Worm (Caenorhabditis elegans) whole organism, young adult: Measurements from ENCODE around the gene C29G2.6.
A peak's percentile ranks its signal among the peaks of the same experiment; 100 is the strongest.

Experiments used
- B0035.1 ChIP-seq: sonication (generic microtip); optimal IDR thresholded peaks from 2 replicates; lab custom pipeline; 2016; ENCODE audit warnings: missing genetic modification characterization, mild to moderate bottlenecking, missing compliant biosample characterization, missing genotype, missing genetic modification reagents
- C06A6.2 ChIP-seq: fragments of 200-800 bp; sonication (Bioruptor generic); conservative IDR thresholded peaks from 2 replicates; pipeline ENCODE4 v1.3.6; 2022; ENCODE audit warnings: missing genetic modification characterization, missing compliant biosample characterization
- C17E4.6 ChIP-seq: fragments of 200-800 bp; sonication (Bioruptor generic); IDR thresholded peaks from 2 replicates; pipeline ENCODE4 v1.3.6; 2022; ENCODE audit warnings: missing genetic modification reagents, missing genetic modification characterization, missing compliant biosample characterization
- D2030.7 ChIP-seq: fragments of 200-800 bp; sonication (Bioruptor generic); IDR thresholded peaks from 2 replicates; pipeline ENCODE4 v1.3.6; 2022; ENCODE audit warnings: missing genetic modification reagents, missing genetic modification characterization, missing compliant biosample characterization
- F10E7.11 ChIP-seq: sonication (generic microtip); optimal IDR thresholded peaks from 2 replicates; lab custom pipeline; 2017; ENCODE audit warnings: mild to moderate bottlenecking, missing genetic modification characterization, moderate library complexity, missing compliant biosample characterization
- F57C9.4 ChIP-seq: sonication (generic microtip); optimal IDR thresholded peaks from 2 replicates; lab custom pipeline; 2017; ENCODE audit warnings: mild to moderate bottlenecking, missing genetic modification characterization, missing compliant biosample characterization
- K11D2.4 ChIP-seq: fragments of 200-800 bp; sonication (Bioruptor generic); IDR thresholded peaks from 2 replicates; pipeline ENCODE4 v1.3.6; 2022; ENCODE audit warnings: missing genetic modification reagents, missing genetic modification characterization, missing compliant biosample characterization
- K12H6.12 ChIP-seq: fragments of 200-800 bp; sonication (Bioruptor generic); optimal IDR thresholded peaks from 2 replicates; lab custom pipeline; 2018; ENCODE audit warnings: mild to moderate bottlenecking, missing genetic modification characterization, missing compliant biosample characterization
- T07F8.4 ChIP-seq: sonication (generic microtip); optimal IDR thresholded peaks from 2 replicates; lab custom pipeline; 2016; ENCODE audit warnings: mild to moderate bottlenecking, missing genetic modification characterization, moderate library complexity, missing compliant biosample characterization
- Y79H2A.3 ChIP-seq: fragments of 200-800 bp; sonication (Bioruptor generic); conservative IDR thresholded peaks from 2 replicates; pipeline ENCODE4 v1.3.6; 2022; ENCODE audit warnings: missing genetic modification reagents, missing genetic modification characterization, missing compliant biosample characterization
- Y95B8A.8 ChIP-seq: fragments of 200-800 bp; sonication (Bioruptor generic); IDR thresholded peaks from 2 replicates; pipeline ENCODE4 v1.3.6; 2022; ENCODE audit warnings: missing genetic modification reagents, missing genetic modification characterization, missing compliant biosample characterization
- ZK185.1 ChIP-seq: sonication (generic microtip); optimal IDR thresholded peaks from 2 replicates; lab custom pipeline; 2016; ENCODE audit warnings: mild to moderate bottlenecking, missing genetic modification characterization, missing compliant biosample characterization; ENCODE audit not compliant: poor library complexity, severe bottlenecking
- aptf-2 ChIP-seq: fragments of 200-800 bp; sonication (Bioruptor generic); conservative IDR thresholded peaks from 2 replicates; pipeline ENCODE4 v1.3.6; 2022; ENCODE audit warnings: missing genetic modification reagents, missing genetic modification characterization, missing compliant biosample characterization
- aptf-3 ChIP-seq: fragments of 200-800 bp; sonication (Bioruptor generic); IDR thresholded peaks from 2 replicates; pipeline ENCODE4 v1.3.6; 2022; ENCODE audit warnings: missing genetic modification characterization, missing compliant biosample characterization
- attf-3 ChIP-seq: fragments of 200-800 bp; sonication (Bioruptor generic); conservative IDR thresholded peaks from 2 replicates; pipeline ENCODE4 v1.3.6; 2022; ENCODE audit warnings: missing genetic modification reagents, missing genetic modification characterization, missing compliant biosample characterization
- attf-6 ChIP-seq: fragments of 200-800 bp; sonication (Bioruptor generic); IDR thresholded peaks from 2 replicates; pipeline ENCODE4 v1.3.6; 2022; ENCODE audit warnings: missing genetic modification reagents, missing genetic modification characterization, missing compliant biosample characterization
- bed-2 ChIP-seq: fragments of 200-800 bp; sonication (Bioruptor generic); IDR thresholded peaks from 2 replicates; pipeline ENCODE4 v1.3.6; 2022; ENCODE audit warnings: missing genetic modification reagents, missing genetic modification characterization, missing compliant biosample characterization
- ceh-27 ChIP-seq: fragments of 200-800 bp; sonication (Bioruptor generic); optimal IDR thresholded peaks from 2 replicates; lab custom pipeline; 2018; ENCODE audit warnings: mild to moderate bottlenecking, missing genetic modification characterization, moderate library complexity, missing compliant biosample characterization
- ceh-91 ChIP-seq: fragments of 200-800 bp; sonication (Bioruptor generic); IDR thresholded peaks from 2 replicates; pipeline ENCODE4 v1.3.6; 2022; ENCODE audit warnings: missing genetic modification reagents, missing genetic modification characterization, missing compliant biosample characterization
- chd-7 ChIP-seq: sonication (generic microtip); optimal IDR thresholded peaks from 2 replicates; lab custom pipeline; 2016; ENCODE audit warnings: mild to moderate bottlenecking, missing genetic modification characterization, moderate library complexity, missing compliant biosample characterization
- egl-44 ChIP-seq: fragments of 200-800 bp; sonication (Bioruptor generic); IDR thresholded peaks from 2 replicates; pipeline ENCODE4 v1.3.6; 2022; ENCODE audit warnings: missing genetic modification reagents, missing genetic modification characterization, missing compliant biosample characterization
- gei-17 ChIP-seq: fragments of 200-800 bp; sonication (Bioruptor generic); optimal IDR thresholded peaks from 2 replicates; lab custom pipeline; 2018; ENCODE audit warnings: mild to moderate bottlenecking, missing genetic modification characterization, missing compliant biosample characterization
- hmg-1.2 ChIP-seq: fragments of 200-800 bp; sonication (Bioruptor generic); IDR thresholded peaks from 2 replicates; pipeline ENCODE4 v1.3.6; 2022; ENCODE audit warnings: missing genetic modification reagents, missing genetic modification characterization, missing compliant biosample characterization
- hrde-1 ChIP-seq: sonication (generic microtip); optimal IDR thresholded peaks from 2 replicates; lab custom pipeline; 2016; ENCODE audit warnings: missing genetic modification characterization, mild to moderate bottlenecking, missing compliant biosample characterization, moderate library complexity, missing genotype, missing genetic modification reagents, borderline replicate concordance
- let-526 ChIP-seq: fragments of 200-800 bp; sonication (Bioruptor generic); IDR thresholded peaks from 2 replicates; pipeline ENCODE4 v1.3.6; 2022; ENCODE audit warnings: missing genetic modification reagents, missing genetic modification characterization, missing compliant biosample characterization
- let-607 ChIP-seq, 2 experiments: fragments of 200-800 bp in 1 of 2; sonication (Bioruptor generic) in 1 of 2; sonication (generic microtip) in 1 of 2; optimal IDR thresholded peaks; 2 replicates each; lab custom pipeline; 2016 to 2018; ENCODE audit warnings: mild to moderate bottlenecking in 2 of 2, missing compliant biosample characterization in 2 of 2, missing genetic modification characterization in 2 of 2, moderate library complexity in 2 of 2, missing genotype in 1 of 2
- lir-1 ChIP-seq: fragments of 200-800 bp; sonication (Bioruptor generic); conservative IDR thresholded peaks from 2 replicates; pipeline ENCODE4 v1.3.6; 2022; ENCODE audit warnings: missing genetic modification reagents, missing genetic modification characterization, missing compliant biosample characterization
- lsl-1 ChIP-seq: fragments of 200-800 bp; sonication (Bioruptor generic); optimal IDR thresholded peaks from 2 replicates; lab custom pipeline; 2018; ENCODE audit warnings: mild to moderate bottlenecking, missing genetic modification characterization, moderate library complexity, missing compliant biosample characterization
- lsy-27 ChIP-seq: sonication (generic microtip); optimal IDR thresholded peaks from 2 replicates; lab custom pipeline; 2017; ENCODE audit warnings: missing genetic modification characterization, mild to moderate bottlenecking, missing compliant biosample characterization, antibody characterized with exemption, missing genotype, borderline replicate concordance; ENCODE audit not compliant: insufficient read depth
- mel-28 ChIP-seq: sonication (generic microtip); optimal IDR thresholded peaks from 2 replicates; lab custom pipeline; 2016; ENCODE audit warnings: borderline replicate concordance, mild to moderate bottlenecking, missing genetic modification characterization, missing compliant biosample characterization
- mxl-1 ChIP-seq: sonication (generic microtip); optimal IDR thresholded peaks from 2 replicates; lab custom pipeline; 2016; ENCODE audit warnings: missing genetic modification characterization, missing compliant biosample characterization
- nhr-179 ChIP-seq: sonication (generic microtip); optimal IDR thresholded peaks from 2 replicates; lab custom pipeline; 2016; ENCODE audit warnings: mild to moderate bottlenecking, missing genetic modification characterization, missing compliant biosample characterization
- nhr-27 ChIP-seq: fragments of 200-800 bp; sonication (Bioruptor generic); optimal IDR thresholded peaks from 2 replicates; lab custom pipeline; 2018; ENCODE audit warnings: mild to moderate bottlenecking, missing genetic modification characterization, moderate library complexity, missing compliant biosample characterization
- pbrm-1 ChIP-seq: fragments of 200-800 bp; sonication (Bioruptor generic); IDR thresholded peaks from 2 replicates; pipeline ENCODE4 v1.3.6; 2022; ENCODE audit warnings: missing genetic modification reagents, missing genetic modification characterization, missing compliant biosample characterization
- rcor-1 ChIP-seq: fragments of 200-800 bp; sonication (Bioruptor generic); IDR thresholded peaks from 2 replicates; pipeline ENCODE4 v1.3.6; 2022; ENCODE audit warnings: missing genetic modification reagents, missing genetic modification characterization, missing compliant biosample characterization
- sdz-38 ChIP-seq: sonication (generic microtip); optimal IDR thresholded peaks from 2 replicates; lab custom pipeline; 2016; ENCODE audit warnings: missing genotype, missing genetic modification characterization, missing compliant biosample characterization
- snpc-1.3 ChIP-seq: sonication (generic microtip); optimal IDR thresholded peaks from 2 replicates; lab custom pipeline; 2017; ENCODE audit warnings: missing genetic modification characterization, mild to moderate bottlenecking, missing compliant biosample characterization, antibody characterized with exemption, moderate library complexity, missing genotype, missing genetic modification reagents; ENCODE audit not compliant: insufficient read depth
- snpc-3.4 ChIP-seq: sonication (generic microtip); optimal IDR thresholded peaks from 2 replicates; lab custom pipeline; 2017; ENCODE audit warnings: missing genetic modification characterization, mild to moderate bottlenecking, missing compliant biosample characterization, antibody characterized with exemption, moderate library complexity, missing genotype, missing genetic modification reagents
- snpc-4 ChIP-seq, 5 experiments: fragments of 150-350 bp in 1 of 5; sonication (generic microtip) in 4 of 5; optimal IDR thresholded peaks; 2 replicates each; lab custom pipeline; 2014 to 2018; ENCODE audit warnings: missing genetic modification characterization in 5 of 5, missing biosample characterization in 3 of 5, antibody characterized with exemption in 2 of 5, mild to moderate bottlenecking in 2 of 5, missing compliant biosample characterization in 2 of 5, missing genotype in 2 of 5, moderate library complexity in 2 of 5, missing genetic modification reagents in 1 of 5
- somi-1 ChIP-seq: fragments of 200-800 bp; sonication (Bioruptor generic); optimal IDR thresholded peaks from 2 replicates; lab custom pipeline; 2018; ENCODE audit warnings: mild to moderate bottlenecking, missing genetic modification characterization, missing compliant biosample characterization
- sptf-2 ChIP-seq: fragments of 200-800 bp; sonication (Bioruptor generic); optimal IDR thresholded peaks from 2 replicates; lab custom pipeline; 2018; ENCODE audit warnings: mild to moderate bottlenecking, missing genetic modification characterization, missing compliant biosample characterization
- tbx-9 ChIP-seq: sonication (generic microtip); optimal IDR thresholded peaks from 2 replicates; lab custom pipeline; 2016; ENCODE audit warnings: borderline replicate concordance, missing genetic modification characterization, inconsistent platforms, missing compliant biosample characterization
- unc-62 ChIP-seq: fragments of 150-350 bp; optimal IDR thresholded peaks from 2 replicates; lab custom pipeline; 2014; ENCODE audit warnings: missing biosample characterization, missing genetic modification reagents, missing genetic modification characterization
- xnd-1 ChIP-seq: sonication (generic microtip); optimal IDR thresholded peaks from 2 replicates; lab custom pipeline; 2016; ENCODE audit warnings: missing genotype, missing genetic modification reagents, missing genetic modification characterization, missing compliant biosample characterization
- ztf-28 ChIP-seq: fragments of 200-800 bp; sonication (Bioruptor generic); IDR thresholded peaks from 2 replicates; pipeline ENCODE4 v1.3.6; 2022; ENCODE audit warnings: missing genetic modification reagents, missing genetic modification characterization, missing compliant biosample characterization
- ztf-6 ChIP-seq: fragments of 200-800 bp; sonication (Bioruptor generic); IDR thresholded peaks from 2 replicates; pipeline ENCODE4 v1.3.6; 2022; ENCODE audit warnings: missing genetic modification reagents, missing genetic modification characterization, missing compliant biosample characterization

C29G2.6 gene

ce11 chrV:2600543-2600942 is 14.8 kb upstream of the C29G2.6 start (continued):
- TF ChIP-seq K11D2.4 (peak; percentile 88), hmg-1.2 (GFP tag; lab: Robert Waterston, UW) (peak; percentile 81), ceh-27 (GFP tag; lab: Kevin White, UChicago) (peak; percentile 82), lsl-1 (peak; percentile 29), B0035.1 (tag; lab: Kevin White, UChicago) (peak; percentile 22), ZK185.1 (tag; lab: Kevin White, UChicago) (no peak), F57C9.4 (no peak), nhr-27 (tag; lab: Kevin White, UChicago) (no peak), ceh-91 (GFP tag; lab: Robert Waterston, UW) (peak; percentile 70; the same call in 1 of the 2 replicates), chd-7 (tag; lab: Kevin White, UChicago) (no peak), Y95B8A.8 (GFP tag; lab: Robert Waterston, UW) (peak; percentile 79; the same call in 1 of the 2 replicates), mel-28 (tag; lab: Kevin White, UChicago) (no peak), xnd-1 (peak; percentile 53), pbrm-1 (GFP tag; lab: Robert Waterston, UW) (peak; percentile 95), let-607 (tag; optimal IDR thresholded peaks at IDR 0.05; lab: Kevin White, UChicago) (peak; percentile 24 to 62), attf-6 (GFP tag; lab: Robert Waterston, UW) (0 out of 2 replicates have a peak, but pooled peaks have one; percentile 29), aptf-3 (GFP tag; lab: Robert Waterston, UW) (no peak), gei-17 (GFP tag; lab: Kevin White, UChicago) (peak; percentile 67), K12H6.12 (tag; lab: Kevin White, UChicago) (peak; percentile 77), F10E7.11 (tag; lab: Kevin White, UChicago) (no peak), nhr-179 (no peak), lir-1 (GFP tag; lab: Robert Waterston, UW) (peak; percentile 84), egl-44 (GFP tag; lab: Robert Waterston, UW) (0 out of 2 replicates have a peak, but pooled peaks have one; percentile 38), mxl-1 (no peak), tbx-9 (no peak), T07F8.4 (tag; lab: Kevin White, UChicago) (no peak), let-526 (GFP tag; lab: Robert Waterston, UW) (peak; percentile 69; the same call in 1 of the 2 replicates), rcor-1 (GFP tag; lab: Robert Waterston, UW) (peak; percentile 88), snpc-3.4 (no peak), sdz-38 (tag; lab: Kevin White, UChicago) (no peak), unc-62 (no peak), sptf-2 (GFP tag; lab: Kevin White, UChicago) (no peak), ztf-6 (GFP tag; lab: Robert Waterston, UW) (no peak), snpc-1.3 (no peak), Y79H2A.3 (GFP tag; lab: Robert Waterston, UW) (no peak), ztf-28 (GFP tag; lab: Robert Waterston, UW) (0 out of 2 replicates have a peak, but pooled peaks have one; percentile 62), hrde-1 (no peak), bed-2 (GFP tag; lab: Robert Waterston, UW) (peak; percentile 81), somi-1 (GFP tag; lab: Kevin White, UChicago) (no peak), lsy-27 (tag; lab: Kevin White, UChicago) (no peak), snpc-4 (GFP tag; optimal IDR thresholded peaks at IDR 0.05; lab: Kevin White, UChicago) (no peak), snpc-4 (tag; optimal IDR thresholded peaks at IDR 0.05; lab: Kevin White, UChicago) (peak in 2 of 4 experiments; percentile 47 to 57), aptf-2 (peak; percentile 53; the same call in 1 of the 2 replicates), C17E4.6 (GFP tag; lab: Robert Waterston, UW) (peak; percentile 25; the same call in 1 of the 2 replicates), C06A6.2 (GFP tag; lab: Robert Waterston, UW) (peak; percentile 80), D2030.7 (peak; percentile 45), attf-3 (peak; percentile 68)
